Worm (Caenorhabditis elegans) whole organism, L4 larva: ENCODE measurements around the gene eri-12.
A peak's percentile ranks its signal among the peaks of the same experiment; 100 is the strongest.

Experiments
- F37D6.2 ChIP-seq: sonication (generic microtip); optimal IDR thresholded peaks from 2 replicates; lab custom pipeline; 2016; ENCODE audit warnings: mild to moderate bottlenecking, missing genetic modification characterization, missing compliant biosample characterization
- F44E2.7 ChIP-seq: fragments of 200-800 bp; sonication (Bioruptor generic); IDR thresholded peaks from 2 replicates; pipeline ENCODE4 v2.1.2; 2022; ENCODE audit warnings: missing genetic modification characterization, missing compliant biosample characterization
- T20F7.1 ChIP-seq: fragments of 200-800 bp; sonication (Bioruptor generic); optimal IDR thresholded peaks from 2 replicates; lab custom pipeline; 2018; ENCODE audit warnings: mild to moderate bottlenecking, missing genetic modification characterization, missing compliant biosample characterization
- Y75B8A.6 ChIP-seq: fragments of 200-800 bp; sonication (Bioruptor generic); IDR thresholded peaks from 2 replicates; pipeline ENCODE4 v1.3.6; 2022; ENCODE audit warnings: missing genetic modification reagents, missing genetic modification characterization, missing compliant biosample characterization
- ZK337.2 ChIP-seq: fragments of 200-800 bp; sonication (Bioruptor generic); IDR thresholded peaks from 2 replicates; pipeline ENCODE4 v1.3.6; 2022; ENCODE audit warnings: missing genetic modification reagents, missing genetic modification characterization, missing compliant biosample characterization
- ama-1 ChIP-seq: fragments of 150-350 bp; optimal IDR thresholded peaks from 2 replicates; lab custom pipeline; 2014; ENCODE audit warnings: inconsistent platforms, mixed read lengths
- ceh-32 ChIP-seq: sonication (generic microtip); optimal IDR thresholded peaks from 2 replicates; lab custom pipeline; 2016; ENCODE audit warnings: mild to moderate bottlenecking, missing genetic modification characterization, missing compliant biosample characterization; ENCODE audit not compliant: poor library complexity
- ceh-82 ChIP-seq: sonication (generic microtip); optimal IDR thresholded peaks from 2 replicates; lab custom pipeline; 2017; ENCODE audit warnings: missing biosample characterization, missing genetic modification characterization
- daf-12 ChIP-seq: fragments of 150-350 bp; optimal IDR thresholded peaks from 2 replicates; lab custom pipeline; 2014; ENCODE audit warnings: missing biosample characterization, missing genetic modification reagents, missing genetic modification characterization
- daf-19 ChIP-seq: fragments of 200-800 bp; sonication (Bioruptor generic); conservative IDR thresholded peaks from 2 replicates; pipeline ENCODE4 v1.3.6; 2022; ENCODE audit warnings: missing genetic modification characterization, missing compliant biosample characterization
- egl-43 ChIP-seq: fragments of 200-800 bp; sonication (Bioruptor generic); IDR thresholded peaks from 2 replicates; pipeline ENCODE4 v1.3.6; 2022; ENCODE audit warnings: missing genetic modification reagents, missing genetic modification characterization, missing compliant biosample characterization
- gei-8 ChIP-seq: fragments of 200-800 bp; sonication (Bioruptor generic); optimal IDR thresholded peaks from 2 replicates; lab custom pipeline; 2018; ENCODE audit warnings: mild to moderate bottlenecking, missing genetic modification characterization, missing compliant biosample characterization
- hif-1 ChIP-seq, 2 experiments: sonication (generic microtip); optimal IDR thresholded peaks; 2 replicates each; lab custom pipeline; 2016 to 2017; ENCODE audit warnings: missing compliant biosample characterization in 2 of 2, missing genetic modification characterization in 2 of 2, missing genetic modification reagents in 2 of 2, missing genotype in 2 of 2, mild to moderate bottlenecking in 1 of 2
- hlh-11 ChIP-seq: fragments of 200-800 bp; sonication (Bioruptor generic); optimal IDR thresholded peaks from 2 replicates; lab custom pipeline; 2018; ENCODE audit warnings: mild to moderate bottlenecking, missing genetic modification characterization, missing compliant biosample characterization
- hlh-30 ChIP-seq: sonication (generic microtip); optimal IDR thresholded peaks from 2 replicates; lab custom pipeline; 2017; ENCODE audit warnings: antibody characterized with exemption, mild to moderate bottlenecking, missing genetic modification characterization, missing compliant biosample characterization; ENCODE audit not compliant: insufficient read depth
- lin-1 ChIP-seq: fragments of 200-800 bp; sonication (Bioruptor generic); IDR thresholded peaks from 2 replicates; pipeline ENCODE4 v1.3.6; 2022; ENCODE audit warnings: missing genetic modification reagents, missing genetic modification characterization, missing compliant biosample characterization
- lin-29 ChIP-seq: fragments of 200-800 bp; sonication (Bioruptor generic); IDR thresholded peaks from 2 replicates; pipeline ENCODE4 v1.3.6; 2022; ENCODE audit warnings: missing genetic modification reagents, missing genetic modification characterization, missing compliant biosample characterization
- lin-38 ChIP-seq: fragments of 200-800 bp; sonication (Bioruptor generic); IDR thresholded peaks from 2 replicates; pipeline ENCODE4 v1.3.6; 2022; ENCODE audit warnings: missing genetic modification reagents, missing genetic modification characterization, missing compliant biosample characterization
- lin-39 ChIP-seq: fragments of 150-350 bp; optimal IDR thresholded peaks from 2 replicates; lab custom pipeline; 2014; ENCODE audit warnings: missing biosample characterization, missing genetic modification reagents, missing genetic modification characterization
- lsy-2 ChIP-seq, 2 experiments: fragments of 150-350 bp in 1 of 2; sonication (generic microtip) in 1 of 2; optimal IDR thresholded peaks; 2 replicates each; lab custom pipeline; 2014 to 2017; ENCODE audit warnings: missing biosample characterization in 2 of 2, missing genetic modification characterization in 2 of 2
- mes-2 ChIP-seq: sonication (generic microtip); optimal IDR thresholded peaks from 2 replicates; lab custom pipeline; 2016; ENCODE audit warnings: missing genotype, mild to moderate bottlenecking, missing genetic modification characterization, missing compliant biosample characterization; ENCODE audit not compliant: poor library complexity, severe bottlenecking
- mxl-2 ChIP-seq: fragments of 200-800 bp; sonication (Bioruptor generic); conservative IDR thresholded peaks from 2 replicates; pipeline ENCODE4 v1.3.6; 2022; ENCODE audit warnings: missing genetic modification reagents, missing genetic modification characterization, missing compliant biosample characterization
- nhr-11 ChIP-seq: fragments of 150-350 bp; optimal IDR thresholded peaks from 2 replicates; lab custom pipeline; 2014; ENCODE audit warnings: missing biosample characterization, missing genetic modification characterization
- nhr-237 ChIP-seq: sonication (generic microtip); optimal IDR thresholded peaks from 2 replicates; lab custom pipeline; 2017; ENCODE audit warnings: missing biosample characterization, missing genetic modification characterization
- nhr-28 ChIP-seq: fragments of 150-350 bp; optimal IDR thresholded peaks from 2 replicates; lab custom pipeline; 2014; ENCODE audit warnings: missing biosample characterization, missing genetic modification characterization
- rbr-2 ChIP-seq: sonication (generic microtip); optimal IDR thresholded peaks from 2 replicates; lab custom pipeline; 2016; ENCODE audit warnings: missing genotype, missing genetic modification characterization, missing compliant biosample characterization
- saeg-2 ChIP-seq: fragments of 200-800 bp; sonication (Bioruptor generic); IDR thresholded peaks from 2 replicates; pipeline ENCODE4 v1.3.6; 2022; ENCODE audit warnings: missing genetic modification reagents, missing genetic modification characterization, missing compliant biosample characterization
- sdz-12 ChIP-seq: fragments of 200-800 bp; sonication (Bioruptor generic); optimal IDR thresholded peaks from 2 replicates; lab custom pipeline; 2018; ENCODE audit warnings: mild to moderate bottlenecking, missing genetic modification characterization, missing compliant biosample characterization
- set-16 ChIP-seq: fragments of 200-800 bp; sonication (Bioruptor generic); IDR thresholded peaks from 2 replicates; pipeline ENCODE4 v1.3.6; 2022; ENCODE audit warnings: missing genetic modification reagents, missing genetic modification characterization, missing compliant biosample characterization
- skn-1 ChIP-seq: fragments of 150-350 bp; optimal IDR thresholded peaks from 2 replicates; lab custom pipeline; 2014; ENCODE audit warnings: missing biosample characterization, missing genetic modification characterization
- spr-3 ChIP-seq: fragments of 200-800 bp; sonication (Bioruptor generic); optimal IDR thresholded peaks from 2 replicates; lab custom pipeline; 2018; ENCODE audit warnings: mild to moderate bottlenecking, missing genetic modification characterization, missing compliant biosample characterization
- tag-97 ChIP-seq: fragments of 200-800 bp; sonication (Bioruptor generic); IDR thresholded peaks from 2 replicates; pipeline ENCODE4 v1.3.6; 2022; ENCODE audit warnings: missing genetic modification characterization, missing compliant biosample characterization
- tra-1 ChIP-seq: fragments of 200-800 bp; sonication (Bioruptor generic); IDR thresholded peaks from 2 replicates; pipeline ENCODE4 v1.3.6; 2022; ENCODE audit warnings: missing genetic modification reagents, missing genetic modification characterization, missing compliant biosample characterization
- unc-62 ChIP-seq, 3 experiments: fragments of 150-350 bp in 1 of 3; sonication (generic microtip); optimal IDR thresholded peaks in 2 of 3; peaks in 1 of 3; 1 replicate in 1 of 3; 2 replicates in 2 of 3; lab custom pipeline; 2014 to 2017; ENCODE audit warnings: missing biosample characterization in 3 of 3, missing genetic modification characterization in 3 of 3, missing genetic modification reagents in 3 of 3, missing genotype in 1 of 3
- zfp-3 ChIP-seq: fragments of 200-800 bp; sonication (Bioruptor generic); conservative IDR thresholded peaks from 2 replicates; pipeline ENCODE4 v1.3.6; 2022; ENCODE audit warnings: missing genetic modification reagents, missing genetic modification characterization, missing compliant biosample characterization

eri-12 gene

DNA sequence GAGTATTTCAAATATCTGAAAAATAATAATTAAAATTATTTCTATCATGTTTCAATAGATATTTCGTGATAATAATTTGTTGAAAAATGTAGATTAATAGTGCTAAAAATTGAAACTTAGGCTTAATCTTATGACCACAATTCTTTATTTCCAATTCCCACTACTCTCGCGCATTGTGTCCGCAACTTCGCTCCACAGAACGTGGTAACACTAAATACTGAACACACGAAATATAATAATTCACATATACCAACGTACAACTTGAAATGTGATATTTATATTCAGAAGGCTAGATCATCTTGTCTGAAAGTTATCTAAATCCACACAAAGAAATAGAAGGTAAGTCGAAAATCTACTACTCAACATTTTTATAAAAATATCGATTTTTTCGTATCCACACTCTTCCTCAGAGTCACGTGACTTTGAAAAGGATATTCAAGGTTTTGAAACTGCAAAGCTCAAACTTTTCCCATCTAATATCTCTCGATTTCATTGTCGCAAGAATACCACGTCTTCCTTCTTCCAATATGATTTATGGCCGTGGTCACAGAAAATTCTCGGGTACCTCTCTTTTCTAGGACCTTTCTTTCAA lies at the start of gene eri-12:
TSS of gene eri-12 (plus strand) at position 197 of the 592 bp plus-strand sequence.
- no peak for TF ChIP-seq ama-1
- no peak for TF ChIP-seq sdz-12 (GFP tag; lab: Kevin White, UChicago)
- no peak for TF ChIP-seq F37D6.2 (tag; lab: Kevin White, UChicago)
- no peak for TF ChIP-seq nhr-11 (tag; lab: Kevin White, UChicago)
- TF ChIP-seq ceh-32 (tag; lab: Kevin White, UChicago): no peak
- no peak for TF ChIP-seq lin-29 (GFP tag; lab: Robert Waterston, UW)
- no peak for TF ChIP-seq unc-62 (GFP tag; optimal IDR thresholded peaks at IDR 0.05 in 1 of 2; lab: Kevin White, UChicago)
- no peak for TF ChIP-seq unc-62 (tag; optimal IDR thresholded peaks at IDR 0.05; lab: Kevin White, UChicago)
- TF ChIP-seq ZK337.2 (GFP tag; lab: Robert Waterston, UW): no peak
- no peak for TF ChIP-seq hif-1 (tag; optimal IDR thresholded peaks at IDR 0.05; lab: Kevin White, UChicago)
- peak in 1 of 2 experiments; percentile 7 for TF ChIP-seq lsy-2 (tag; optimal IDR thresholded peaks at IDR 0.05; lab: Kevin White, UChicago)
- TF ChIP-seq Y75B8A.6 (GFP tag; lab: Robert Waterston, UW): no peak
- no peak for TF ChIP-seq daf-19 (GFP tag; lab: Robert Waterston, UW)
- TF ChIP-seq lin-1: no peak
- no peak for TF ChIP-seq tag-97
- no peak for TF ChIP-seq ceh-82 (tag; lab: Kevin White, UChicago)
- TF ChIP-seq mes-2: peak; percentile 21
- peak; percentile 61 for TF ChIP-seq hlh-30 (tag; lab: Kevin White, UChicago)
- peak; percentile 17; the same call in 1 of the 2 replicates for TF ChIP-seq lin-38 (GFP tag; lab: Robert Waterston, UW)
- peak; percentile 21 for TF ChIP-seq nhr-28 (tag; lab: Kevin White, UChicago)
- no peak for TF ChIP-seq zfp-3 (GFP tag; lab: Robert Waterston, UW)

DNA sequence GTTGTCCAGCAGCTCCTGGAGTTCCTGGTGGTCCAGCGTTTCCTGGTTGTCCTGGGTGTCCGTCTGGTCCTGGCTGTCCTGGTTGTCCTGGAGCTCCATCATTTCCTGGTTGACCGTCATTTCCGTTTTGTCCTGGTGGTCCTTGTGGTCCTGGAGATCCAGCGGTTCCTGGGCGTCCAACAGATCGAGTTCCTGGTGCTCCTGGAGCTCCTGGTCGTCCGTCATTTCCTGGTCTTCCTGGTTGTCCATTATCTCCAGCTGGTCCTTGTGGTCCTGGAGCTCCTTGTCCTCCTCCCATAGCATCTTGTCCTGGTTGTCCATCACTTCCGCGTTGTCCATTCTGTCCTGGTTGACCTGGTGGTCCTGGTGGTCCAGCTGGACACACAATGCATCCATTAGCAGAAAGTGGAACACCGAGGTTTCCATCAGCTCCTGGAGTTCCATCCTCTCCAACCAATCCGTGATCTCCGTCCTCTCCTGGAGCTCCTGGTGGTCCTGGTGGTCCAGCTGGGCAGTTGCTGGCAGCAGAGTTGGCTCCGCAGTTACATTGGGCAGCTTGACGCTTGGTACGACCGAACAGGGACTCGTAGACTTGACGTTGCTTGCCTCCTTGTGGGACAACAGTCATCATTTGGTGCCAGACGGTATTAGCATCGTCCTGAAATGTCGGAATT lies 47.5 kb upstream of the eri-12 start:
- no peak for TF ChIP-seq daf-12 (tag; lab: Kevin White, UChicago)
- no peak for TF ChIP-seq mxl-2 (GFP tag; lab: Robert Waterston, UW)
- no peak for TF ChIP-seq T20F7.1 (GFP tag; lab: Kevin White, UChicago)
- no peak for TF ChIP-seq rbr-2 (tag; lab: Kevin White, UChicago)
- no peak for TF ChIP-seq nhr-237 (tag; lab: Kevin White, UChicago)
- TF ChIP-seq saeg-2 (GFP tag; lab: Robert Waterston, UW): no peak
- TF ChIP-seq egl-43: peak; percentile 49; the same call in 1 of the 2 replicates
- TF ChIP-seq hlh-30 (tag; lab: Kevin White, UChicago): no peak
- no peak for TF ChIP-seq skn-1 (tag; lab: Kevin White, UChicago)
- no peak for TF ChIP-seq hif-1 (tag; optimal IDR thresholded peaks at IDR 0.05; lab: Kevin White, UChicago)
- peak; percentile 3 for TF ChIP-seq hlh-11 (tag; lab: Kevin White, UChicago)
- no peak for TF ChIP-seq nhr-11 (tag; lab: Kevin White, UChicago)
- TF ChIP-seq tra-1 (GFP tag; lab: Robert Waterston, UW): 0 out of 2 replicates have a peak, but pooled peaks have one; percentile 20
- no peak for TF ChIP-seq spr-3 (GFP tag; lab: Kevin White, UChicago)
- TF ChIP-seq gei-8 (GFP tag; lab: Kevin White, UChicago): peak; percentile 27
- TF ChIP-seq lin-39 (tag; lab: Kevin White, UChicago): no peak
- TF ChIP-seq set-16 (GFP tag; lab: Robert Waterston, UW): peak; percentile 82
- TF ChIP-seq F44E2.7: no peak
